Worm (Caenorhabditis elegans): ENCODE measurements around the gene ttll-12.
A peak's percentile ranks its signal among the peaks of the same experiment; 100 is the strongest.

Gene ttll-12

ce11 chrII:9306835-9307234 is 32.0 kb upstream of the ttll-12 start (continued):
- TF ChIP-seq sma-3 (GFP tag; optimal IDR thresholded peaks at IDR 0.05) (no peak), unc-55 (GFP tag; optimal IDR thresholded peaks at IDR 0.05) (peak; percentile 2), nhr-21 (tag; optimal IDR thresholded peaks at IDR 0.05) (no peak), sma-9 (GFP tag; optimal IDR thresholded peaks at IDR 0.05) (peak; percentile 46), sma-9 (tag; optimal IDR thresholded peaks at IDR 0.05) (no peak), nhr-11 (tag; optimal IDR thresholded peaks at IDR 0.05) (no peak), nhr-12 (tag; optimal IDR thresholded peaks at IDR 0.05) (no peak), blmp-1 (tag; optimal IDR thresholded peaks at IDR 0.05; ENCODE audit: insufficient read depth) (no peak), zag-1 (tag; optimal IDR thresholded peaks at IDR 0.05) (peak; percentile 50), lin-13 (GFP tag; optimal IDR thresholded peaks at IDR 0.05) (no peak)

ce11 chrII:9308614-9309046 is 30.2 kb upstream of the ttll-12 start:
- no peak for TF ChIP-seq gmeb-1 (tag; optimal IDR thresholded peaks at IDR 0.05)
- peak; percentile 87 for TF ChIP-seq mab-5 (tag; optimal IDR thresholded peaks at IDR 0.05)

ce11 chrII:9310204-9310603 is 28.6 kb upstream of the ttll-12 start, which contains the start of gene cam-1:
Gene cam-1, minus strand, starts transcription at chrII:9310304.
- TF ChIP-seq lin-13 (GFP tag; optimal IDR thresholded peaks at IDR 0.05) (no peak), peb-1 (tag; optimal IDR thresholded peaks at IDR 0.05) (no peak), crh-2 (tag; optimal IDR thresholded peaks at IDR 0.05) (no peak), aly-2 (tag; optimal IDR thresholded peaks at IDR 0.05) (no peak), F13H6.1 (tag; optimal IDR thresholded peaks at IDR 0.05) (no peak), alr-1 (tag; optimal IDR thresholded peaks at IDR 0.05) (no peak), nhr-10 (tag; optimal IDR thresholded peaks at IDR 0.05) (no peak), nhr-25 (tag; optimal IDR thresholded peaks at IDR 0.05) (no peak), lsy-2 (tag; optimal IDR thresholded peaks at IDR 0.05) (no peak), nhr-11 (tag; optimal IDR thresholded peaks at IDR 0.05) (no peak), Y55F3AM.14 (GFP tag; optimal IDR thresholded peaks at IDR 0.05) (no peak), lin-39 (tag; optimal IDR thresholded peaks at IDR 0.05) (no peak), nhr-77 (tag; optimal IDR thresholded peaks at IDR 0.05) (no peak), unc-39 (tag; optimal IDR thresholded peaks at IDR 0.05) (no peak), mbf-1 (tag; optimal IDR thresholded peaks at IDR 0.05) (no peak), nhr-129 (tag; optimal IDR thresholded peaks at IDR 0.05) (no peak), zag-1 (tag; optimal IDR thresholded peaks at IDR 0.05) (no peak), nhr-21 (tag; optimal IDR thresholded peaks at IDR 0.05) (no peak), nhr-6 (tag; optimal IDR thresholded peaks at IDR 0.05) (no peak), ztf-1 (GFP tag; conservative IDR thresholded peaks at IDR 0.05) (no peak)

ce11 chrII:9310794-9311193 is 28.0 kb upstream of the ttll-12 start:
- TF ChIP-seq unc-55 (GFP tag; optimal IDR thresholded peaks at IDR 0.05) (peak; percentile 31), lin-11 (tag; optimal IDR thresholded peaks at IDR 0.05) (no peak), ceh-82 (tag; optimal IDR thresholded peaks at IDR 0.05) (no peak), ceh-16 (tag; optimal IDR thresholded peaks at IDR 0.05) (no peak)

- TF ChIP-seq unc-55 (GFP tag; optimal IDR thresholded peaks at IDR 0.05) (peak; percentile 22), gmeb-1 (tag; optimal IDR thresholded peaks at IDR 0.05) (no peak), R02D3.7 (tag; optimal IDR thresholded peaks at IDR 0.05) (no peak)
These were observed 27.1 kb upstream of the ttll-12 start for ce11 chrII:9311702-9312101.

ce11 chrII:9313335-9313734 is 25.5 kb upstream of the ttll-12 start:
- no peak for TF ChIP-seq lin-39 (tag; optimal IDR thresholded peaks at IDR 0.05)

DNA sequence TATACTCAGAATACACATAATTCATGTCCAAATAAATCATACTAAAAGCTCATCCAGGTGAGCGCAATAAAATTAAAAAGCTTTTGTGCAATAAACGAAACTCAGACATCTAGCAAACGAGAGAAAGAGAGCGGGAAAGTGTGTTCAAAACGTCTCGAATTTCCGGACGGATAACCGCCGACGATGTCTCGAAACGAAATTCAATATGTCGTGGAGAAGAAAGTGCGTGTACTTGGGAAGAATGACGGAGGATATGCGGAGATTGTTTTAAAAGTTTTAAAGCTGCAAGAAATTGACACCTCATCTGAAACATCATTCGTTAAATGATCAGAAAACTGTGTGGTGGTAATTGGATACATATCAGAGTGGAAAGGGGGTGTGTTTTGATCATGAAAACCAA is 24.1 kb upstream of the ttll-12 start:
- TF ChIP-seq nhr-129 (tag; optimal IDR thresholded peaks at IDR 0.05) (peak; percentile 6), F13H6.1 (tag; optimal IDR thresholded peaks at IDR 0.05) (peak; percentile 46), C34F6.9 (tag; optimal IDR thresholded peaks at IDR 0.05) (no peak), lsy-2 (tag; optimal IDR thresholded peaks at IDR 0.05) (no peak)
